Worm (Caenorhabditis elegans): ENCODE results near the gene K01D12.1.

K01D12.1 gene

ce11 chrV:12377256-12377655 lies at the start of gene K01D12.1:
K01D12.1 (plus strand) TSS chrV:12377556.
- no peak for TF ChIP-seq unc-62 (GFP tag; optimal IDR thresholded peaks at IDR 0.05)

ce11 chrV:12329173-12329572 lies 48.2 kb upstream of the K01D12.1 start:
- TF ChIP-seq unc-62 (GFP tag; optimal IDR thresholded peaks at IDR 0.05): no peak

- no peak for TF ChIP-seq unc-62 (GFP tag; optimal IDR thresholded peaks at IDR 0.05)
These were observed 45.5 kb upstream of the K01D12.1 start for ce11 chrV:12331820-12332219.

- TF ChIP-seq unc-62 (GFP tag; optimal IDR thresholded peaks at IDR 0.05): no peak
These were observed 43.0 kb upstream of the K01D12.1 start for ce11 chrV:12334387-12334786.

- no peak for TF ChIP-seq unc-62 (GFP tag; optimal IDR thresholded peaks at IDR 0.05)
These were observed 39.5 kb upstream of the K01D12.1 start, which contains the start of gene twk-13 for ce11 chrV:12337894-12338293. twk-13 (minus strand) TSS chrV:12337994.

DNA sequence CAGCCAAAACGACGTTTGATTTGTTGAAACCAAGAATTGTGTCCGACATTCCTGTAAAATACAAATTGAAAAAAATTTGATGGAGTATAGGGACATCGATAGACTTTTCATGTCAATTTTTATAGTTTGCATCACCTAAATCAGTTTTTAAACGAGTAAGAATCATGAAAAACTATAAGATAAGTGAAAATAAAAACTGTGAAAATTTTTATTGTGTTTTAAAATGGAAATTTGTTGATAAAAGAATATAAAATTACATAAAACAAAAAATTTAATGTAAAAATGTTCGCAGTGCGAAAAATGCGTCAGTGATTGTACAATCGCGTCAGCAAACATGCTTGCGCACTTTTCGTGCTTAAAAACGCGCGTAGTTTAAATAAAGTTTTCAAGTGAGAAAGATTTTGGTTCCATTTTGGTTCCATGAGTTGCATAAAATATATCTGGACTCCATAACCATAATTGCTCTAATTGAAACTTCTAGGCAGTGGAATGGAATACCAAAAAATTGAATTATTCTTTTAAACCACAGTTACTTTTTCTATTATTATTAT lies 33.9 kb upstream of the K01D12.1 start, which contains the start of gene tomm-20:
Gene tomm-20 (minus strand): TSS at position 51 of the 551 bp plus-strand sequence.
- no peak for TF ChIP-seq unc-62 (GFP tag; optimal IDR thresholded peaks at IDR 0.05)

ce11 chrV:12344845-12345244 lies 32.5 kb upstream of the K01D12.1 start, which contains the start of gene F23H12.3:
F23H12.3 (plus strand) TSS chrV:12345145.
- no peak for TF ChIP-seq unc-62 (GFP tag; optimal IDR thresholded peaks at IDR 0.05)

DNA sequence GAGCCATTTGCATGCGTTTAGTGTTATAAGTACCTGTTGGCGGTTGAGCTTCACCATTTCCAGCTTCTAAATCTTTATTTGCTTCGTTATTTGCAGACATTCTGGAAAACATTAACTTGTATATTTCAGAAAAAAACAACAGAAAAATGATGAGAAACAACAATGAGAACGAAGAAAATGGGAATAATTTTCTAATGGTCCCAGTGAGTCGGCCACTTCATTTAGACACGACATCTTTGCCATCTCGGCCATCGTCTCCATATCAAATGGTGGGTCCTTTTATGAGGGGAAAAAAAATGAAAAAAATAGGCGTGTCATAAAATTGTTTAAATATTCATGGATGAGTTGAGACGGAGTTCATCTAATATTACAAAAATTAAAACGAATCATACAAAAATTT lies 31.5 kb upstream of the K01D12.1 start, which contains the start of gene snb-2:
Gene snb-2 (minus strand): TSS at position 101 of the 400 bp plus-strand sequence.
- TF ChIP-seq unc-62 (GFP tag; optimal IDR thresholded peaks at IDR 0.05): no peak

DNA sequence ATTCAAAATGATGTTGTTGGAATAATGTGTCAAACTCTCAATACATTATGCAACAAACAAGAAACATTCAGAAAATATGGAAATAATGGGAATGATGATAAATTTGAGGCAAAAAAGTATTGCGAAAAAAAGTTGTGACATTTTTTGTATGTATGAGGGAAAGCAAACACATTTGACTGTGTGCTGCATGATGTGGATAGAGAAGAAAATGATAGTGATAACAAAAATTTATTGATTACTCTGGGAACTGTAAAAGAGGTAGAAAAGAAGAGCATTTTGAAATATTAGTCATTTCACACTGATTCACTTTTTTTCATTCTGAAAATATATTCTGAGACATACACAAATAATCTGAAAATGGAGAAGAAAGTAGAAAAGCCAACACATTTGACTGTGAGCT lies 29.5 kb upstream of the K01D12.1 start:
- TF ChIP-seq unc-62 (GFP tag; optimal IDR thresholded peaks at IDR 0.05): no peak

ce11 chrV:12349365-12349764 lies 28.0 kb upstream of the K01D12.1 start:
- TF ChIP-seq unc-62 (GFP tag; optimal IDR thresholded peaks at IDR 0.05): no peak

DNA sequence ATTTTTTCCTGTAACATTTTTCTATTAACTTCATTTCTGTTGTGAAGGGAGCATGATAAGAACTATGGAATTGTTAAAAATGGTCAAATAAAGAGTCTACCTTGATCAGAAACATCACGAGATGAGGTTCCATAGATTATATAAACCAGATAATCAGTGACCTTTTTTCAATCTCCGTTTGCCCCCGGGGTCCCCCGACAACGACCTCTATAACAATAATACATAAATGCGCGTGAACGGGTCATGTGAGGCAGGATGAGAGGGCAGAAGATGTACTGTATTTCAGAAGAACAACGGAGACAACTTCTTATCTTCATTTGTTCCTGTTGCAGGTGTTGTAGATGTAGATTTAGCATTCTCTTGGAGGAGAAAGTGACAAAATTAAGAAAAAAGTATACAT lies 25.5 kb upstream of the K01D12.1 start:
- TF ChIP-seq unc-62 (GFP tag; optimal IDR thresholded peaks at IDR 0.05): no peak

DNA sequence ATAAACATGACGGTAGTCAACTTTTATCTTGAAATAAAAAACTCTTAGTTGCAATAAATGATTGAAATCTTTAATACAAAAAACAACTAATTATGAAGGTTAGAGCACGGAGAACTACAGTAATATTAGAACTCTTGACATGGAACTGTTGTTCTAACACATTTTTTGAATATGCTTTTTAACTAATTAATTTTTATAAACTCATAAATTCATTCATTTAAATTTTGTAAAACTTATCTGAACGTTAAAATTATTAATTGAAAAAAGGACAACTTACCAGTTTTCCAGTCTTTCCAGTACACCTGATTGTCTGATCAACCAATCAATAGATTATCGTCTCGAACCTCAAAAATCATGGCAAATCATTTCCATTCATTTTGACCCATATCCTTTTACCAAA lies 24.9 kb upstream of the K01D12.1 start, which contains the start of gene sqt-3:
Gene sqt-3 (plus strand): TSS at position 301 of the 400 bp plus-strand sequence.
- TF ChIP-seq unc-62 (GFP tag; optimal IDR thresholded peaks at IDR 0.05): no peak

ce11 chrV:12352881-12353280 lies 24.5 kb upstream of the K01D12.1 start:
- no peak for TF ChIP-seq unc-62 (GFP tag; optimal IDR thresholded peaks at IDR 0.05)

- no peak for TF ChIP-seq unc-62 (GFP tag; optimal IDR thresholded peaks at IDR 0.05)
These were observed 23.9 kb upstream of the K01D12.1 start for ce11 chrV:12353505-12353904.

- TF ChIP-seq unc-62 (GFP tag; optimal IDR thresholded peaks at IDR 0.05): no peak
These were observed 23.0 kb upstream of the K01D12.1 start for ce11 chrV:12354193-12354830.

ce11 chrV:12357632-12358031 lies 19.7 kb upstream of the K01D12.1 start:
- no peak for TF ChIP-seq unc-62 (GFP tag; optimal IDR thresholded peaks at IDR 0.05)

DNA sequence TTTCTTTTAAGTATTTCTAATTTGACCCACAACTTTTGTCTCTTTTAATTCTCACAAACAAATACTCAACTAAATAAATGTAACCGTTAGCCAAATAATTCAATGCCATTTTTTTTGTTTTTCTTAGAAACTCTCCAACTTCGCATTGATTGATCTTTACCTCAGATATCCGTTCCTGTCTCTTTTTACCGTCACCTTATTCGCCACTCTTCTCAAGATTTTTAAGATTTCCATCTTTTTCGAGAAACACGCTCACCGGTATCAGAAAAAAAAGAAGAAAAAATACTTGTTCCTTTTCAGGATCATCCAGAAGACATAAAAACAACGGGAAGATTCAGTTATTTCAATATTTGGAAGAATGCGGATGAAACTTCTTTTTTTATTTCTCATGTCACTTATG lies 19.0 kb upstream of the K01D12.1 start, which contains the start of gene F23H12.5:
Gene F23H12.5 (plus strand): TSS at position 301 of the 400 bp plus-strand sequence.
- TF ChIP-seq unc-62 (GFP tag; optimal IDR thresholded peaks at IDR 0.05): no peak

All from whole organism, dauer.